Worm (Caenorhabditis elegans) whole organism, L4/young adult: Measurements from ENCODE around the gene mlt-10.

Source experiments
- W03F9.2 ChIP-seq: fragments of 150-350 bp; optimal IDR thresholded peaks from 2 replicates; lab custom pipeline; 2014; ENCODE audit warnings: missing biosample characterization, missing genetic modification characterization
- dao-5 ChIP-seq: sonication (generic microtip); optimal IDR thresholded peaks from 2 replicates; lab custom pipeline; 2016; ENCODE audit warnings: missing genotype, missing genetic modification characterization, moderate library complexity, missing compliant biosample characterization
- him-1 ChIP-seq: sonication (generic microtip); optimal IDR thresholded peaks from 2 replicates; lab custom pipeline; 2016; ENCODE audit warnings: missing genotype, missing genetic modification reagents, missing genetic modification characterization, missing compliant biosample characterization

Gene mlt-10

DNA sequence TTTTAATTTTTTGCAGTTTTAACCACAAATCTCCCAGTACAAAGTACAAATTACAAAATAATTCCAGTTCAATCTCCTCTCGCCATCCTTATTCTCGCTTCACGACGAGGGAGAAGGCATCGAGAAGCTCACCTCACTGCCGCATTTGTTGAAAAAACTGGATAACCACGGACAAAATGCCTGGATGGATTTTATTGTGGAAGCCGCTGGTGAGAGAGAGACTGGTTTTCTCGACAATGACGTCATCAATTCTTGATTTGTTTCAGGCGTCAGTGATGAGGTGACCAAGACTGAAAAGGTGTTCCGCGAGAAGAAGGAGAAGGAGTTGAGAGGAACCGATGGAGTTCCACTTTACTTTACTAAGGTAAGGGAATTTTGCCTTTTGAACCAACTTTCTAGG is 3.0 kb downstream of the mlt-10 start:
- TF ChIP-seq dao-5 (tag; lab: Kevin White, UChicago): no peak
- no peak for TF ChIP-seq W03F9.2
- no peak for TF ChIP-seq him-1

DNA sequence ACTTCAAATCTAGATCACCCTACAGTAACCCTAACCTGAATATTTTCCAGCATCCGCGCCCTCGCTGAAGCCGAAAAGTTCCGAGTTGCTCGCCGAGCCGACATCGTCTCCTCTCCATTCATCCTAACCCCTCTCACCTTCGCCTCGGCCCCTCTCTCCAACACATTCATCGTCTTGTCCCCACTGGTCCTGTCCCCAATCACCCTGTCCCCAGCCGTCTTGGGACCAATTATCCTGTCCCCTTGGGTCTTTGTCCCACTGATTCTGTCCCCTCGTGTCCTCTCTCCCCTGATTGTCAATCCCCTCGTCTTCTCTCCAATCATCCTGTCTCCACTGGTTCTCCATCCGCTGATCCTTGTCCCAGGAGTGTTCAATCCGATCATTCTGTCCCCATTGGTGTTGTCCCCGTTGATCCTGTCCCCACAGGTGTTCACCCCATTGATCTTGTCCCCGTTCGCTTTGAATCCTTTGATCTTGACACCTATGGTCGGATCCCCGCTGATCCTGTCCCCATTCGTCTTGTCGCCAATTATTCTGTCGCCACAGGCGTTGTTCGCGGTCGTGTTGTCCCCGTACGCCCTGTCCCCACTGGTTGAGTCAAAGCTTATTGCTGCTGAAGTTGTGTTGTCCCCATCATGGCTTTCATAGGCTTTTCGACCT is 4.9 kb downstream of the mlt-10 start, which contains the start of gene lips-7:
Gene lips-7 (plus strand): TSS at position 610 of the 660 bp plus-strand sequence.
- TF ChIP-seq him-1 (no peak), dao-5 (tag; lab: Kevin White, UChicago) (no peak), W03F9.2 (no peak)

DNA sequence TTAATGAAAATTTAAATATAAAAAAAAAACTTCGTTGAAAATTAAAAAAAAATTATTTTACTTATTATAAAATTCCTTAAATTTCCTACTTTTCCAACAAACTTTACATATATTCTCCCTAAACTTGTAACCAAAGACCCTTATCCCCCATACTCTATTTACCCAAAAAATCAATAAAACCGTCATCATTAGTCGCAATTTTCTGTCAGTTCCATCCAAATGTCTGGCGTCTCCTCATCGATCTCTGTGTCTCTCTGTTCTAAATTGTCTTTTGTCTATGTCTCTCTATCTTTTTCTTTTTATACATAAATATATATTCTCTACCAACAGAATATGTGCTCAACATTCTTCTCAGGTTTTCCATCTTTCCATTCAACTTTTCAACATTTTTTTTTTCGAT is 8.9 kb downstream of the mlt-10 start:
- TF ChIP-seq him-1 (no peak), W03F9.2 (no peak), dao-5 (tag; lab: Kevin White, UChicago) (no peak)

DNA sequence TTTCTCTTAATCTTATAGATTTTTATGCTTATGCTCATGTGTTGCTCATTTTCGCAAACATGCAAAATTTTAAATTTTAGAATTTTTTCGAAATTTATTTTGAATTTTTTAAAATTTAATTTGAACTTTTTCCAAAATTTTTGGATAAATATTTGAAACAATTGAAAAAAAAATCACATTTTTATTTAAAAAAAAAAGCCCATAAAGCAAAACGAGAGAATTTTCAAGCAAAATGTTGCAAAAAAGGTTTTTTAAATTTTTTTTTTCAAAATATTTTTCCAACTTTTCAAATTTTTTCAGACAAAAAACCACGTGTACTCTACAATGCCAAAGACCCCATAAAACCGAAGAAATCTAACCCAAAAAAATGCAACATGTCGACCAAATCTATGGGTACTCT is 9.7 kb downstream of the mlt-10 start, which contains the start of the genes C09E8.1 and C09E8.6:
Gene C09E8.1 (plus strand): TSS at position 301 of the 400 bp plus-strand sequence.
Gene C09E8.6 (plus strand): TSS at position 313 of the 400 bp plus-strand sequence.
- TF ChIP-seq W03F9.2: no peak
- no peak for TF ChIP-seq dao-5 (tag; lab: Kevin White, UChicago)
- TF ChIP-seq him-1: no peak

DNA sequence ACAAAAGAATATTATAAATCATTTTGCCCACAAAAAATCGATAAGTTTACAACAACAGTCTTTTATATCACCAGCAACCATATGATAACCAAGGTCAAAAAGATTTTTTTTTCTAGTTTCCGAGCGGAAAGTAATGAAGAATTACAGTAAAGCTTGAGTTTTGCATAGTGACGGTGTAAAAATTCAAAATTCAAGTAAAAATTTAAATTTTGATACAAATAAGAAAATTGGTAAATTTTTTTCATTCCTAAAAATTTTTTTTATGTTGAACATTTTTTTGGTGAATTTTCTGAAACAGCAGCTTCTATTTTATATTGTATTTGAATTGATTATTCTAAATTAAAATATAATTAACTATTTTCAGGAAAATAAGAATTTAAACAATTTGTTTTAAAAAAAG is 22.3 kb downstream of the mlt-10 start, which contains the start of gene W08F4.5:
Gene W08F4.5 (minus strand): TSS at position 101 of the 400 bp plus-strand sequence.
- TF ChIP-seq W03F9.2 (no peak), dao-5 (tag; lab: Kevin White, UChicago) (no peak), him-1 (no peak)

DNA sequence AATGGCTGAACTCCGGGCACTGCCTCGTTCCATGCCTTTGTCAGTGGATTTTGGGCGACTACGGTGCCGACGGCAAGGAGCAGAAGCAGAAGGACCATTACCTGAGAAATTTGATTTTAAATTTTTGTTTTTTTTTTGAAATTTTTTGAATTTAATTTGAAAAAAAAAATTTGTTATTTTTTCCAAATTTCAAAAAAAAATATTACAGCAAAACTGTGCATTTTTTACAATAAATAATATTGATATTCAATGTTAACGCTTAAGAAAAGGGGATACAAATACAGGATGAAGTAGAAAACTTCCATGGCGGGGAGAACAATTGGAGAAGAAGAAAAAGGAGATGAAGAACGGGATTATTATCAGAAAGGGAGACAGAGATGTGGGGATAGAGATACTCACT is 25.5 kb downstream of the mlt-10 start, which contains the start of gene mlt-8:
Gene mlt-8 (minus strand): TSS at position 101 of the 400 bp plus-strand sequence.
- TF ChIP-seq him-1 (no peak), W03F9.2 (no peak), dao-5 (tag; lab: Kevin White, UChicago) (no peak)

DNA sequence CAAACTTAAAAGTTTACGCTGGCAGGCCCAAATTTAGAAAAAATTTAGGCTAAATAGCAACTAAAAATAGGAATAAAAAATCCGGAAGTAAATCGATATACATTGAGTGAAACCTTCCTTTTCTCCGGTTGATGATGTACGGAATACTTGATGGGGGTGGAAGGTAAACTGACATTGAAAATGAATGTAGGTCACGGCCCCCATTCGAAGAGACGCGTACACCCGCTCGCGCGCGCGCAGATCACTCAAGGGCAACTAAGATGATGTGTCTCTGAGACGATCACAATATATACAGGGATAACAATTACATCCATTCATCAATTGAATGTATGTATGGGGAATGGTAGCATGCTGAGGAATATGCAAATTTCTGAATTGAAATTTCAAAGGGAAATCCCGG is 27.6 kb downstream of the mlt-10 start:
- TF ChIP-seq dao-5 (tag; lab: Kevin White, UChicago): no peak
- TF ChIP-seq him-1: no peak
- no peak for TF ChIP-seq W03F9.2

DNA sequence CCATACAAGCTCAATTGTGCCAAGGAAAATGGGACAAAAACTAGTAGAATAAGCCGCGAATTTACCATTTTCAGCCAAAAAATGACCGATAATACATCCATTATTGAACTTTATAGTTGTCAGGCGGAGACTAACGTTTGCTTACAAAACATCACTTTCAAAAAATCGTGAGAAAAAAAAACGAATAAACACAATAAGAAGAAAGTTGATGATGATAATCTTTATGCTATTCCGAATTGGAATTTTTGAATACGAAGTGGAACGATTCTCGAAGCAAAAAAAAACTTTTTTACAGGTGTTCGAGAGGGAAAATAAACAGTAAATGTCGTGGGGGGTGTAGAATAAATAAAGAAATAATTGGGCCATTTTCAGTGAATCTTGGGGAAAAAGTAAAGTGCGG is 31.1 kb downstream of the mlt-10 start, which contains the start of gene W08F4.7:
Gene W08F4.7 (minus strand): TSS at position 101 of the 400 bp plus-strand sequence.
- no peak for TF ChIP-seq him-1
- no peak for TF ChIP-seq W03F9.2
- no peak for TF ChIP-seq dao-5 (tag; lab: Kevin White, UChicago)

DNA sequence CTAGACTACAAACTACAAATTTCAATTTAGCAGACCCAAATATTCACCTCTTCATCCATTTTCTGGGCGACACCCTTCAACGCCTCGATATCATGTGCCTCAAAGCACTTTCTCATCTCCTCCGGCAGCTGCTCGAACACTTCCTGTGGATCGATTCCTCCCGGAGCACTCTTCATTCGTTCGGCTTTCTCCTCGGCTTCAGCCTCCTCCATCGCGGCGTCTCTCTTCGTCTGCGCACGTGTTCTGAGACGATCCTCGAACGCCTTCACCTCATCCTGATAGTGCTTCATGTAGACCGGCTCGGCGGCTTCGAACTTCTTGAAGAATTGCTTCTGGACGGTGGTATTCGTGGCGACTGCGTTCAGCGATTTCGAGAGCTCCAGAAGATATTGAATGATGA is 32.3 kb downstream of the mlt-10 start:
- TF ChIP-seq W03F9.2: no peak
- no peak for TF ChIP-seq him-1
- TF ChIP-seq dao-5 (tag; lab: Kevin White, UChicago): no peak

DNA sequence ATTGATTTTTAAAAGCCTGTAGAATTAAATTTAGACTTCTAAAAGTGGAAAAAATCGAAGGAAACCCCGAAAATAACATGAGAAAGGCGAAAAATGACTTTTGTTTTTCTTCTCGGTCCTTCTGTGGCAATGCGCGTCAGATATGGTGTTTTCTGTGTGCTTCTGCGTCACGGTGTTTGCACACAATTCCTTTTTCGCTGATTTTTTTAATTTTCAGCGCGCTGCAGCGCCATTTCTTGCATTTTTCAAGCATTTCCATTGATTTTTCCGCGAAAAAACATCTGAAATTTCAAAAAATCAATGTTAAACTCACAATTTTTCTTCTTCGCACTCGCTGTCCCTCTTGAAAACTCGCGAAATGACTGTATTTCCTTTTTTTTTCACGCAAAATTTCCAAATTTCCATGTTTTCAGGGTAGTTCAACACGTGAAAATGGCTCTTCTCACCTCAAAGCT is 33.7 kb downstream of the mlt-10 start, which contains the start of the genes cdc-37 and W08F4.3:
Gene cdc-37 (minus strand): TSS at position 405 of the 455 bp plus-strand sequence.
Gene W08F4.3 (plus strand): TSS at position 414 of the 455 bp plus-strand sequence.
- no peak for TF ChIP-seq him-1
- TF ChIP-seq W03F9.2: no peak
- no peak for TF ChIP-seq dao-5 (tag; lab: Kevin White, UChicago)

DNA sequence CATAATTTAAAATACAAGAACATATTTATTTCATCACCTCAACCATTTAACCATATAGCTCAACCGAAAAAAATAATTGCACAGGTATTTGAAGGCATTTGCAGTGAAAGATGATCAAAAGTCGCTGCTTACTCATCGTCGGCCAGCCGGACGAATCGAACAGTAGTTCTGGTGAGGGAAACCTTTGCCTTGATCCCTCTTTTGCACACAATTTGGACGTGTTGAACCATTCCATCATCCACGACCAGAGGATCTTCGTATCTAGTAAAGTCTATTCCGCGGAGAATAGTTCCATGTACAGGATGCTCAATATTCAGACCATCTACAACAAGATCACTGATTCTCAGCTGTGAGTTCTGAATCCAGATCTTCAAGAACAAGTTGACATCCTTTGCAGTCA is 35.5 kb downstream of the mlt-10 start:
- TF ChIP-seq W03F9.2 (no peak), dao-5 (tag; lab: Kevin White, UChicago) (no peak), him-1 (no peak)

DNA sequence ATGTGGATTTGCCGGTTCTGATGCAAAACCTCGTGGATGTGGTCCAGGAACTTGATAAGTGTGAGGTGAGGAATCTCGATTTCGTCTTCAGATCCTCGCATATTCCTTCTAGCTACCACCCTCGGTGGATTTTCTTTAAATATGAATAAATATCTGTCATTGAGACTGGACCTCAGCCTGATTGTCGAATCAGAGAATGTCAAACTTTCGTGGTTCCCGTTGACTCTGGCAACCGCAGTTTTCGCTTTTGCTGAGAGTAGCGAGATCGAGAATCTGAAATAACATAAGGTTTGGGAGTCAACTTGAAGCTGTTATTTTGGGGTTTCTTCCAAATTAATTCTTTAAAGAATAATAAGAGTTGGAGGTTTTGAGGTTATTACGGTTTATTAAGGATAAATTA is 36.1 kb downstream of the mlt-10 start, which contains the start of gene fbxb-14:
Gene fbxb-14 (minus strand): TSS at position 101 of the 400 bp plus-strand sequence.
- TF ChIP-seq dao-5 (tag; lab: Kevin White, UChicago): no peak
- no peak for TF ChIP-seq W03F9.2
- TF ChIP-seq him-1: no peak

DNA sequence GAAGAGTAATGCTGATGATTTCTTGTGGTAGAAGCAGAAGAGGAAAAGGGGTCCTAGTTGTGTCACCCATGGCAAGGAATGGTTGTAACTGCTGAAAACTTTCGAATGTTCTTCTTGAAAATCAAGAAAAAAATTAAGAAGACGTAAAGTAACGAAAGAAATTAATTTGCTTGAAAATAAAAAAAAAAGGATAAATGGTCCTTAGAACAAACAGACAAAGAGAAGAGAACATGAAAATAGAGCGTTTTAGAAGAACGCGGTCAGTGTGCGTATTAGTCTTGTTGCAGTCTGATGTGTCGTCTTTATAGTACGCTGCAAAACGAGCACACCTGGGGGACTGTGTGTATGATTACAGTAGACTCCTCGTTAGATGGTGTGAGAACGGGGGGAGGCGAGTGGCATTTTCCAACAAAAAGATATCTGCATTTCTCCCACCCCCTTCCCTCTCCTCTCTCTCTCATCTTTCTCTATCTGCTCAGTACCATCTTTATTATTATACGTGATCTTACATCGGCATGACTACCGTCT is 37.9 kb downstream of the mlt-10 start, which contains the start of the genes W08F4.12 and W08F4.13:
Gene W08F4.12 (minus strand): TSS at position 101 of the 528 bp plus-strand sequence.
Gene W08F4.13 (plus strand): TSS at position 478 of the 528 bp plus-strand sequence.
- no peak for TF ChIP-seq dao-5 (tag; lab: Kevin White, UChicago)
- no peak for TF ChIP-seq W03F9.2
- no peak for TF ChIP-seq him-1

DNA sequence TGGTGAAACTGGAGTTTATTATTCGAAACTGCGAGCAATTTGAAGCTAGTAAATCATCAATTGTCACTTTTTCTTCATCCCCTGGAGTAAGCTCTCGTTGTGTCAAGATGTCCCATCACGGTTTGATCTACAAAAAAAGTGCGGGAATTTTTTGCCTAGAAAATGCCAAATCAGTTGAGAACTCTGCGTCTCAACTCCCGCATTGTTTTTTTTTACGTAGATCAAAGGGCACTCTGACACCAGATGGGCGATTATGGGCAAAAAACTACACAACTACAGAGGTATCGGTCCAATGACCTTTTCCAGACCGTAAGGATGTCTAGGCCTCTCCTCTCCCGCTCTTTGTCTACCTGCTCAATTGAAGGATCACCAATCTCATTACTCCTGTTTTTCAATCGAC is 41.0 kb downstream of the mlt-10 start, which contains the start of gene fbxb-34:
Gene fbxb-34 (plus strand): TSS at position 301 of the 400 bp plus-strand sequence.
- no peak for TF ChIP-seq him-1
- no peak for TF ChIP-seq W03F9.2
- no peak for TF ChIP-seq dao-5 (tag; lab: Kevin White, UChicago)

DNA sequence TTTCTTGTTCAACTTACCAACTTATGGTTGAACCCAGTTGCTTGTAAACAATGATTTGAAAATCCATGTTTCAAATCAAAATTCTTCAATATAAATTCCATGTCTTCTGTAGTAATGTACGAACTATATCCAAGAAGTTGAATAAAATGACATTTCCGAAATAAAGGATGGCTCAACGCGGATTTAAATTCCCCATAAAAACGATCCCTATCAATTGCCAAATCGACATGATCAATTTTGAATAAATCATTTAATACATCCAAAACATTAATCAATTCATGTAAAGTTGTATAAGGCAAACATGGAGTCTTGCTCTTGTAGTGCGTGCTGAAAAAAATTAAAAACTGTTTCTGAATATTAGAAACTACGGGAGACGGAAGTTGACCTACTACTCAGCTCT is 44.6 kb downstream of the mlt-10 start, which contains the start of gene W08F4.10:
Gene W08F4.10 (minus strand): TSS at position 101 of the 400 bp plus-strand sequence.
- TF ChIP-seq W03F9.2 (no peak), dao-5 (tag; lab: Kevin White, UChicago) (no peak), him-1 (no peak)
